Fruit fly (Drosophila melanogaster) whole organism, wandering third instar larva: ENCODE measurements around the gene Ubx.

ENCODE experiments used
- Abd-B ChIP-seq: fragments of >200 bp; optimal IDR thresholded peaks from 2 replicates; lab custom pipeline; 2017; ENCODE audit warnings: missing biosample characterization, missing genetic modification characterization
- CG32264 ChIP-seq: fragments of 200-800 bp; sonication (Bioruptor generic); optimal IDR thresholded peaks from 2 replicates; lab custom pipeline; 2016; ENCODE audit warnings: missing biosample characterization, missing genetic modification characterization
- CG9705 ChIP-seq: fragments of 200-800 bp; sonication (Bioruptor generic); optimal IDR thresholded peaks from 2 replicates; lab custom pipeline; 2018; ENCODE audit warnings: missing biosample characterization, mild to moderate bottlenecking, missing genetic modification characterization
- CrebA ChIP-seq: fragments of 200-800 bp; sonication (Bioruptor generic); optimal IDR thresholded peaks from 2 replicates; lab custom pipeline; 2016; ENCODE audit warnings: missing biosample characterization, mild to moderate bottlenecking, missing genetic modification characterization, borderline replicate concordance
- Dfd ChIP-seq: fragments of >200 bp; optimal IDR thresholded peaks from 2 replicates; lab custom pipeline; 2017; ENCODE audit warnings: missing biosample characterization, missing genetic modification characterization
- Dif ChIP-seq: fragments of 200-275, 200-300 bp; sonication (Bioruptor generic); optimal IDR thresholded peaks from 2 replicates; lab custom pipeline; 2018; ENCODE audit warnings: missing biosample characterization, missing genetic modification characterization; ENCODE audit not compliant: partially characterized antibody
- GATAd ChIP-seq: sonication (Bioruptor generic); optimal IDR thresholded peaks from 2 replicates; lab custom pipeline; 2016; ENCODE audit warnings: missing biosample characterization, missing genetic modification characterization
- HLH106 ChIP-seq: fragments of 200-800 bp; optimal IDR thresholded peaks from 3 replicates; lab custom pipeline; 2019; ENCODE audit warnings: missing biosample characterization, mild to moderate bottlenecking, missing genetic modification characterization, moderate library complexity
- Hr78 ChIP-seq: fragments of >200 bp; optimal IDR thresholded peaks from 2 replicates; lab custom pipeline; 2017; ENCODE audit warnings: missing biosample characterization, missing genetic modification characterization
- Hr83 ChIP-seq: fragments of 200-300 bp; sonication (Bioruptor generic); optimal IDR thresholded peaks from 2 replicates; lab custom pipeline; 2016; ENCODE audit warnings: missing biosample characterization, mild to moderate bottlenecking, missing genetic modification characterization, moderate library complexity; ENCODE audit not compliant: poor library complexity, severe bottlenecking
- Jra ChIP-seq: sonication (Bioruptor generic); optimal IDR thresholded peaks from 2 replicates; lab custom pipeline; 2016; ENCODE audit warnings: missing biosample characterization, missing genetic modification characterization
- Mio ChIP-seq: sonication (Bioruptor generic); optimal IDR thresholded peaks from 2 replicates; lab custom pipeline; 2016; ENCODE audit warnings: missing biosample characterization, missing genetic modification characterization
- Myc ChIP-seq: fragments of >200 bp; optimal IDR thresholded peaks from 2 replicates; lab custom pipeline; 2017
- N ChIP-seq: fragments of >200 bp; optimal IDR thresholded peaks from 2 replicates; lab custom pipeline; 2018; ENCODE audit warnings: missing biosample characterization, missing external identifiers, missing genetic modification characterization
- OdsH ChIP-seq: fragments of 200-800 bp; sonication (Bioruptor generic); optimal IDR thresholded peaks from 2 replicates; lab custom pipeline; 2016; ENCODE audit warnings: missing biosample characterization, mild to moderate bottlenecking, missing genetic modification characterization
- Rel ChIP-seq, 2 experiments: fragments of 200-800 bp; sonication (Bioruptor generic) in 1 of 2; optimal IDR thresholded peaks; 2 replicates in 1 of 2; 3 replicates in 1 of 2; lab custom pipeline; 2016 to 2019; ENCODE audit warnings: mild to moderate bottlenecking in 2 of 2, missing biosample characterization in 2 of 2, missing genetic modification characterization in 2 of 2, moderate library complexity in 1 of 2
- Sp1 ChIP-seq: fragments of 200-800 bp; sonication (Bioruptor generic); optimal IDR thresholded peaks from 3 replicates; lab custom pipeline; 2019; ENCODE audit warnings: missing biosample characterization, mild to moderate bottlenecking, missing genetic modification characterization, moderate library complexity
- br ChIP-seq: fragments of 200-800 bp; sonication (Bioruptor generic); optimal IDR thresholded peaks from 2 replicates; lab custom pipeline; 2016; ENCODE audit warnings: missing biosample characterization, missing genetic modification characterization
- brk ChIP-seq: fragments of 200-800 bp; sonication (Bioruptor generic); optimal IDR thresholded peaks from 2 replicates; lab custom pipeline; 2016; ENCODE audit warnings: missing biosample characterization, mild to moderate bottlenecking, missing genetic modification characterization
- dl ChIP-seq, 2 experiments: fragments of 175-275, 200-275 bp in 1 of 2; fragments of 200-275 bp in 1 of 2; sonication (Bioruptor generic); optimal IDR thresholded peaks; lab custom pipeline; 2018; ENCODE audit warnings: mild to moderate bottlenecking in 2 of 2, missing biosample characterization in 2 of 2, missing genetic modification characterization in 2 of 2, moderate library complexity in 2 of 2; ENCODE audit not compliant: partially characterized antibody in 2 of 2, insufficient read depth in 1 of 2
- dmrt93B ChIP-seq: fragments of 200-800 bp; sonication (Bioruptor generic); optimal IDR thresholded peaks from 2 replicates; lab custom pipeline; 2018; ENCODE audit warnings: missing biosample characterization, mild to moderate bottlenecking, missing genetic modification characterization
- foxo ChIP-seq, 2 experiments: fragments of 200-800 bp; sonication (Bioruptor generic); optimal IDR thresholded peaks; 2 replicates in 1 of 2; 3 replicates in 1 of 2; lab custom pipeline; 2016 to 2017; ENCODE audit warnings: missing biosample characterization in 2 of 2, missing genetic modification characterization in 2 of 2
- fru ChIP-seq: fragments of 200-800 bp; sonication (Bioruptor generic); optimal IDR thresholded peaks from 3 replicates; lab custom pipeline; 2016; ENCODE audit warnings: missing biosample characterization, mild to moderate bottlenecking, missing genetic modification characterization
- h ChIP-seq: fragments of 200-800 bp; sonication (Bioruptor generic); optimal IDR thresholded peaks from 3 replicates; lab custom pipeline; 2016; ENCODE audit warnings: missing biosample characterization, mild to moderate bottlenecking, missing genetic modification characterization
- jim ChIP-seq: fragments of 175-275, 200-325 bp; sonication (Bioruptor generic); optimal IDR thresholded peaks from 2 replicates; lab custom pipeline; 2016; ENCODE audit warnings: missing biosample characterization, mild to moderate bottlenecking, missing genetic modification characterization
- lola ChIP-seq: fragments of >200 bp; optimal IDR thresholded peaks from 2 replicates; lab custom pipeline; 2017; ENCODE audit warnings: missing biosample characterization, missing genetic modification characterization
- pan ChIP-seq: fragments of >200 bp; optimal IDR thresholded peaks from 2 replicates; lab custom pipeline; 2017
- psq ChIP-seq: fragments of 200-800 bp; sonication (Bioruptor generic); optimal IDR thresholded peaks from 3 replicates; lab custom pipeline; 2017; ENCODE audit warnings: missing biosample characterization, mild to moderate bottlenecking, missing genetic modification characterization, moderate library complexity
- rgr ChIP-seq: fragments of 200-800 bp; sonication (Bioruptor generic); optimal IDR thresholded peaks from 3 replicates; lab custom pipeline; 2016; ENCODE audit warnings: missing biosample characterization, mild to moderate bottlenecking, missing genetic modification characterization
- sage ChIP-seq: fragments of 200-800 bp; sonication (Bioruptor generic); optimal IDR thresholded peaks from 2 replicates; lab custom pipeline; 2016; ENCODE audit warnings: missing biosample characterization, mild to moderate bottlenecking, missing genetic modification characterization
- sv ChIP-seq: fragments of 200-800 bp; sonication (Bioruptor generic); optimal IDR thresholded peaks from 3 replicates; lab custom pipeline; 2016; ENCODE audit warnings: missing biosample characterization, missing genetic modification characterization
- usp ChIP-seq: fragments of >200 bp; optimal IDR thresholded peaks from 2 replicates; lab custom pipeline; 2017; ENCODE audit warnings: missing biosample characterization, missing genetic modification characterization
- woc ChIP-seq: sonication (Bioruptor generic); optimal IDR thresholded peaks from 2 replicates; lab custom pipeline; 2016; ENCODE audit warnings: missing biosample characterization, mild to moderate bottlenecking, missing genetic modification characterization

Ubx gene

DNA sequence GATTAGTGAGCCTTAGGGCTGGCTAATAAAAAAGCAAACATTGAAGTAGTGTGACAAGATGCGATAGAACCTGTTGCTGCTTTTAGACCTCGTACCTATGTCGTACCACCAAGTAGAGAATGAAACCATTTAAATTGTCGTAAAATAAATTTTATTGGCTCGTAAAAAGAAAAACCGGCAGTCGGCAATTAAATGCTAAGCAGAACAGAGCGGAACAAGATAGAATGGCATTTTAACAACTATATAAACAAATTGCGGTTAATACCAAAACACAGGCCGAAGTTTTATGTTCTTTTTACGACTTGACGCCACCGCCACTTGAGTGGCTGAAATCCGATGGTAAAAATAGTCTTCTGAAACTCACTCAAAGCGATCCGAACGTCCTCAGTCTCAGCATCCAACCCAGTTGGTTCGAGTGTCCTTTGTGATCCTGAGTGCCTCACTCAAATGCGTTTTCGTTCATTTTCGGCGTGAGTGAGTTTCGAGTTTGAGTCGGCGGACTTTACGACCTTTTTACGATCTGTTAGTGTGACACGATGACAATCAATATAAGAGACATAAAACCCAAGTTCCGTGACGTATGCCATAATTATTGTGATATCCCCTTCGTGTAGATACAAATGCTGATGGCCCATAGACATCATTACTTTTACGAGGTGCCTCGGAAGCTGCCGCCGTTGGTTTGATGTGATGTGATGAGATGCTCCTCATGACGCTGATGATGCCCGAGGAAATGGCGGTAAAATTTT, 9.0 kb upstream of the Ubx start:
- TF ChIP-seq Rel (GFP tag; optimal IDR thresholded peaks at IDR 0.05; lab: Kevin White, UChicago) (no peak), Rel (tag; optimal IDR thresholded peaks at IDR 0.05; lab: Kevin White, UChicago) (no peak), br (no peak), Sp1 (GFP tag; lab: Kevin White, UChicago) (no peak), fru (GFP tag; lab: Kevin White, UChicago) (no peak), Myc (lab: Kevin White, UChicago) (no peak), Hr78 (GFP tag; lab: Kevin White, UChicago) (no peak), Mio (GFP tag; lab: Kevin White, UChicago) (no peak), OdsH (no peak), Jra (GFP tag; lab: Kevin White, UChicago) (no peak), sage (GFP tag; lab: Kevin White, UChicago) (no peak), dmrt93B (no peak), CG9705 (no peak), Hr83 (no peak), CG32264 (no peak)

DNA sequence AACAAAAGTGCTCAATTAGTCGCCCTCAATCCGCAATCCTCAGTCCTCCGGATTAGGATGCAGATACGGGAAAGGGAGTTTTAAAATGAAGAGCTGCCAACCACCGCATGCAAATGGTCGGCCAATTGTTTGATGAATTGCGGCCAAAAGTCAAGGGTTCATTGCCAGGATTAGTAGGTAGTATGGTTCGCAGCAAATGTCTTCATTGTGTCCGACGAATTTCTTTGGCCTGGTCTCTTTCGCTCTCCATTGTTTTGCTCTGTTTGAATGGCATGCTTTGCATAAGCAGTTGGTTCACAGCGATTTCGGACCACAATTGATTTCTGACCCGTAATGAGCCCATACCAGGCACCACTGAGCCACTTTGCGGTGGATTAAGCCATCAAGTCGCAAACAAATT, 8.1 kb upstream of the Ubx start:
- no peak for TF ChIP-seq OdsH
- no peak for TF ChIP-seq GATAd
- TF ChIP-seq Jra (GFP tag; lab: Kevin White, UChicago) = no peak
- TF ChIP-seq N (GFP tag; lab: Kevin White, UChicago) = no peak
- no peak for TF ChIP-seq HLH106
- TF ChIP-seq dmrt93B = no peak
- no peak for TF ChIP-seq br
- TF ChIP-seq Abd-B (GFP tag; lab: Kevin White, UChicago) = no peak
- TF ChIP-seq brk = no peak
- TF ChIP-seq Hr78 (GFP tag; lab: Kevin White, UChicago) = no peak
- no peak for TF ChIP-seq woc (GFP tag; lab: Kevin White, UChicago)
- no peak for TF ChIP-seq Hr83
- TF ChIP-seq rgr (GFP tag; lab: Kevin White, UChicago) = no peak
- TF ChIP-seq CrebA = no peak
- TF ChIP-seq dl (GFP tag; optimal IDR thresholded peaks at IDR 0.05; lab: Kevin White, UChicago; ENCODE audit: insufficient read depth in 1 of 2, partially characterized antibody in 2 of 2) = no peak
- no peak for TF ChIP-seq jim (GFP tag; lab: Kevin White, UChicago)
- TF ChIP-seq Dfd (GFP tag; lab: Kevin White, UChicago) = no peak
- TF ChIP-seq h (GFP tag; lab: Kevin White, UChicago) = no peak
- no peak for TF ChIP-seq Dif (GFP tag; lab: Kevin White, UChicago)
- TF ChIP-seq, all 38 proteins: peak for 0

DNA sequence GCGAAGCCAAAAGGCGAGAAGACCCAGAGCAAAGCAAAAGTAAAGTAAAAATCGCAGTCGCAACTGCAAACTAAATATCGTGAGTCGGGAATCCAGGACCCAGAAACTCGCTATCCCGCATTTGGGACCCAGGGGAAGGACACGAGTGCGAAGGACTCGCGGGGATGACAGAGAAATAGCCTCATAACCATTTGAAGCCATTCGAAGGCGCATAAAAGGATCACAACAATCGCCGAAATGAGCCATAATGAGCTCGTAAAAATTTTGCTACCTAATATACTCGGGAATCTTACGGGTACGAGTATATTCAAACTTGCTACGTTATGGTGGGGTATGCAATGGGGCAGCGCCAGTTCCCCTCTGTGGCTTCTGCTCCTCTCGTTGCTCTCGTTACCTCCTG, 1.6 kb upstream of the Ubx start:
- TF ChIP-seq h (GFP tag; lab: Kevin White, UChicago) (no peak), Myc (lab: Kevin White, UChicago) (no peak), Rel (GFP tag; optimal IDR thresholded peaks at IDR 0.05; lab: Kevin White, UChicago) (no peak), Rel (tag; optimal IDR thresholded peaks at IDR 0.05; lab: Kevin White, UChicago) (no peak), Abd-B (GFP tag; lab: Kevin White, UChicago) (no peak), Hr78 (GFP tag; lab: Kevin White, UChicago) (no peak), sage (GFP tag; lab: Kevin White, UChicago) (no peak), CrebA (no peak), lola (no peak), Hr83 (no peak)

DNA sequence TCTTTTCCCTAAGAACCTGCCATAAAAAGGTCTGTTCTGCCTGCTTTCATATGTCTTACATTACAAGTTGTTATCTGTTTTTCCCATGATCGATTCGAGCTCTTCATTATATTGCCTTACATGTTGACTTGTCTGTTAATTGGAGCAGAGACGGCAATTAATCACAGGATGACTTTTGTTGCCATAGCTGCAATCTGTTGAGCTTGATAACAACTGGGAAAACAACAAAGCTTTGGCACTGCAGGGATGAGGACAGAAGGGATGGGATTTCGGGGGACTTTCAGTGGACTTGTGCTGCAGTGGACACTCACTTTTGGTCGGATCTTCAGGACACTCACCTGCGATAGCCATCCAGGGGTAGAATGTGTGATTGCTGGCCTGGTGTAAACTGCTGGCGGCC, 1.8 kb downstream of the Ubx start:
- TF ChIP-seq sv = no peak
- TF ChIP-seq Rel (GFP tag; optimal IDR thresholded peaks at IDR 0.05; lab: Kevin White, UChicago) = no peak
- peak; percentile 69 for TF ChIP-seq Rel (tag; optimal IDR thresholded peaks at IDR 0.05; lab: Kevin White, UChicago)

DNA sequence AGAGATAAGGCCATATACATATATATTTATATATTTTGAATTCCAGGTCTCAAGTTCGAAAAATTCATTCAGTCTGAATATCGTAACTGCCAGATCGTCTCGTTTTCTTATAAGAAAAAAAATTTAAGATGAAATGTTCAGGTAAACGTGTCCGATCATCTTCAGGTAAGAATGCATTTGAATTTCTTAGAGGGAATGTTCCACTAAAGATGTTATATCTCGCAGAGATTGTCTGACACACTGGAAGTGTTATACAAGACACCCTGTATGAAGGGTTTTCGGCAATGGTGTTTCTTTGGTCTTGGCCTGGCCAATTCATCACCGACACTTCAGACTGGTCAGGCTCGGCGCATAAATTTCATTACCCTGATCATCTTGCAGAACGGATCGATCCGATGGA, 3.5 kb downstream of the Ubx start:
- TF ChIP-seq br (no peak), foxo (GFP tag; optimal IDR thresholded peaks at IDR 0.05; lab: Kevin White, UChicago) (no peak), usp (GFP tag; lab: Kevin White, UChicago) (no peak), brk (no peak), Mio (GFP tag; lab: Kevin White, UChicago) (no peak), psq (GFP tag; lab: Kevin White, UChicago) (no peak), Hr78 (GFP tag; lab: Kevin White, UChicago) (no peak), Myc (lab: Kevin White, UChicago) (no peak), sv (no peak), Sp1 (GFP tag; lab: Kevin White, UChicago) (no peak), HLH106 (no peak), Dif (GFP tag; lab: Kevin White, UChicago) (no peak), pan (lab: Kevin White, UChicago) (no peak)
